Fruit fly (Drosophila melanogaster) whole organism, embryonic: ENCODE results near the gene CG15203.

Experiments used
- CG11085 ChIP-seq: fragments of 200-800 bp; sonication (Bioruptor generic); IDR thresholded peaks from 2 replicates; pipeline ENCODE4 v1.3.6; 2022; ENCODE audit warnings: missing biosample characterization, missing genetic modification characterization
- CG12236 ChIP-seq: fragments of 200-800 bp; sonication (Bioruptor generic); optimal IDR thresholded peaks from 2 replicates; lab custom pipeline; 2016; ENCODE audit warnings: missing biosample characterization, missing genetic modification characterization
- CG15514 ChIP-seq: fragments of 200-800 bp; sonication (Bioruptor generic); optimal IDR thresholded peaks from 3 replicates; lab custom pipeline; 2017; ENCODE audit warnings: missing biosample characterization, missing genetic modification characterization, mild to moderate bottlenecking, moderate library complexity, missing genetic modification reagents
- CG1603 ChIP-seq: fragments of 200-800 bp; sonication (Bioruptor generic); optimal IDR thresholded peaks from 2 replicates; lab custom pipeline; 2019; ENCODE audit warnings: missing biosample characterization, mild to moderate bottlenecking, missing genetic modification characterization, moderate library complexity
- CG1647 ChIP-seq: fragments of 200-800 bp; sonication (Bioruptor generic); optimal IDR thresholded peaks from 3 replicates; lab custom pipeline; 2016; ENCODE audit warnings: missing biosample characterization, missing genetic modification characterization
- CG17359 ChIP-seq: fragments of 200-800 bp; sonication (Bioruptor generic); optimal IDR thresholded peaks from 3 replicates; lab custom pipeline; 2018; ENCODE audit warnings: missing biosample characterization, mild to moderate bottlenecking, missing genetic modification characterization, moderate library complexity
- CG1792 ChIP-seq: fragments of 200-800 bp; sonication (Bioruptor generic); optimal IDR thresholded peaks from 2 replicates; lab custom pipeline; 2016; ENCODE audit warnings: missing biosample characterization, missing genetic modification characterization
- CG18619 ChIP-seq: fragments of 200-800 bp; sonication (Bioruptor generic); optimal IDR thresholded peaks from 3 replicates; lab custom pipeline; 2017; ENCODE audit warnings: missing biosample characterization, mild to moderate bottlenecking, missing genetic modification characterization
- CG2875 ChIP-seq: fragments of 200-800 bp; sonication (Bioruptor generic); optimal IDR thresholded peaks from 2 replicates; lab custom pipeline; 2017; ENCODE audit warnings: missing biosample characterization, mild to moderate bottlenecking, missing genetic modification characterization, missing genetic modification reagents
- CG30403 ChIP-seq: fragments of 200-800 bp; sonication (Bioruptor generic); optimal IDR thresholded peaks from 3 replicates; lab custom pipeline; 2016; ENCODE audit warnings: missing biosample characterization, missing genetic modification characterization
- CG31365 ChIP-seq: fragments of 200-800 bp; sonication (Bioruptor generic); optimal IDR thresholded peaks from 2 replicates; lab custom pipeline; 2018; ENCODE audit warnings: missing biosample characterization, mild to moderate bottlenecking, missing genetic modification characterization
- CG3163 ChIP-seq: fragments of 200-800 bp; sonication (Bioruptor generic); optimal IDR thresholded peaks from 3 replicates; lab custom pipeline; 2016; ENCODE audit warnings: missing biosample characterization, missing genetic modification characterization
- CG3847 ChIP-seq: fragments of 200-800 bp; sonication (Bioruptor generic); IDR thresholded peaks from 2 replicates; pipeline ENCODE4 v1.3.6; 2022; ENCODE audit warnings: missing biosample characterization, missing genetic modification characterization
- CG4854 ChIP-seq: fragments of 200-800 bp; sonication (Bioruptor generic); optimal IDR thresholded peaks from 2 replicates; lab custom pipeline; 2016; ENCODE audit warnings: missing biosample characterization, missing genetic modification characterization, inconsistent platforms
- CG8281 ChIP-seq: fragments of 200-800 bp; sonication (Bioruptor generic); optimal IDR thresholded peaks from 2 replicates; lab custom pipeline; 2018; ENCODE audit warnings: missing biosample characterization, mild to moderate bottlenecking, missing genetic modification characterization, moderate library complexity
- CG8290 ChIP-seq, 3 experiments: fragments of 200-800 bp; sonication (Bioruptor generic); optimal IDR thresholded peaks; 2 replicates each; lab custom pipeline; 2016 to 2019; ENCODE audit warnings: missing biosample characterization in 3 of 3, missing genetic modification characterization in 3 of 3, mild to moderate bottlenecking in 2 of 3, moderate library complexity in 1 of 3
- Dbx ChIP-seq: fragments of 200-800 bp; sonication (Bioruptor generic); IDR thresholded peaks from 3 replicates; pipeline ENCODE4 v1.3.6; 2022; ENCODE audit warnings: missing biosample characterization, missing genetic modification characterization
- Dek ChIP-seq: fragments of 200-800 bp; sonication (Bioruptor generic); optimal IDR thresholded peaks from 3 replicates; lab custom pipeline; 2019; ENCODE audit warnings: missing biosample characterization, mild to moderate bottlenecking, missing genetic modification characterization, moderate library complexity
- Dp ChIP-seq: fragments of 200-800 bp; sonication (Bioruptor generic); optimal IDR thresholded peaks from 2 replicates; lab custom pipeline; 2018; ENCODE audit warnings: missing biosample characterization, mild to moderate bottlenecking, missing genetic modification characterization, moderate library complexity
- GATAe ChIP-seq: fragments of 200-800 bp; sonication (Bioruptor generic); conservative IDR thresholded peaks from 2 replicates; pipeline ENCODE4 v1.3.6; 2022; ENCODE audit warnings: missing biosample characterization, missing genetic modification characterization
- H2.0 ChIP-seq: fragments of 200-800 bp; sonication (Bioruptor generic); IDR thresholded peaks from 2 replicates; pipeline ENCODE4 v1.3.6; 2022; ENCODE audit warnings: missing biosample characterization, missing genetic modification characterization
- HLH3B ChIP-seq: fragments of 200-800 bp; sonication (Bioruptor generic); IDR thresholded peaks from 2 replicates; pipeline ENCODE4 v1.3.6; 2022; ENCODE audit warnings: missing biosample characterization, missing genetic modification characterization
- Hmx ChIP-seq: fragments of 200-800 bp; sonication (Bioruptor generic); optimal IDR thresholded peaks from 2 replicates; lab custom pipeline; 2016; ENCODE audit warnings: missing biosample characterization, missing genetic modification characterization
- Hr3 ChIP-seq: fragments of 200-800 bp; sonication (Bioruptor generic); optimal IDR thresholded peaks from 3 replicates; lab custom pipeline; 2016; ENCODE audit warnings: missing biosample characterization, missing genetic modification characterization
- MESR4 ChIP-seq: fragments of 200-800 bp; sonication (Bioruptor generic); optimal IDR thresholded peaks from 2 replicates; lab custom pipeline; 2018; ENCODE audit warnings: missing biosample characterization, mild to moderate bottlenecking, missing genetic modification characterization, moderate library complexity
- NFAT ChIP-seq: fragments of 200-800 bp; sonication (Bioruptor generic); IDR thresholded peaks from 2 replicates; pipeline ENCODE4 v1.3.6; 2022; ENCODE audit warnings: missing biosample characterization, missing genetic modification characterization
- NK7.1 ChIP-seq: fragments of 200-800 bp; sonication (Bioruptor generic); optimal IDR thresholded peaks from 3 replicates; lab custom pipeline; 2016; ENCODE audit warnings: missing biosample characterization, missing genetic modification characterization
- Pdp1 ChIP-seq, 2 experiments: fragments of 200-800 bp; sonication (Bioruptor generic); optimal IDR thresholded peaks; 3 replicates each; lab custom pipeline; 2016; ENCODE audit warnings: missing biosample characterization in 2 of 2, missing genetic modification characterization in 2 of 2, mild to moderate bottlenecking in 1 of 2, moderate library complexity in 1 of 2
- Scr ChIP-seq: fragments of 200-800 bp; sonication (Bioruptor generic); IDR thresholded peaks from 2 replicates; pipeline ENCODE4 v1.3.6; 2022; ENCODE audit warnings: missing biosample characterization, missing genetic modification characterization; ENCODE audit not compliant: partially characterized antibody
- Sox100B ChIP-seq: fragments of 200-800 bp; sonication (Bioruptor generic); optimal IDR thresholded peaks from 3 replicates; lab custom pipeline; 2018; ENCODE audit warnings: missing biosample characterization, mild to moderate bottlenecking, missing genetic modification characterization
- bigmax ChIP-seq: fragments of 200-800 bp; sonication (Bioruptor generic); optimal IDR thresholded peaks from 2 replicates; lab custom pipeline; 2018; ENCODE audit warnings: missing biosample characterization, mild to moderate bottlenecking, missing genetic modification characterization
- chif ChIP-seq, 2 experiments: fragments of 200-800 bp; sonication (Bioruptor generic); optimal IDR thresholded peaks; 3 replicates each; lab custom pipeline; 2016; ENCODE audit warnings: missing biosample characterization in 2 of 2, missing genetic modification characterization in 2 of 2
- dati ChIP-seq: fragments of 200-800 bp; sonication (Bioruptor generic); IDR thresholded peaks from 2 replicates; pipeline ENCODE4 v1.3.6; 2022; ENCODE audit warnings: missing biosample characterization, missing genetic modification characterization
- dpn ChIP-seq, 2 experiments: fragments of 200-800 bp; sonication (Bioruptor generic); optimal IDR thresholded peaks; 3 replicates each; lab custom pipeline; 2016; ENCODE audit warnings: missing biosample characterization in 2 of 2, missing genetic modification characterization in 2 of 2
- fu2 ChIP-seq: fragments of 200-800 bp; sonication (Bioruptor generic); optimal IDR thresholded peaks from 2 replicates; lab custom pipeline; 2016; ENCODE audit warnings: missing biosample characterization, missing genetic modification characterization
- her ChIP-seq: fragments of 200-800 bp; sonication (Bioruptor generic); optimal IDR thresholded peaks from 2 replicates; lab custom pipeline; 2016; ENCODE audit warnings: missing biosample characterization, missing genetic modification characterization
- inv ChIP-seq: fragments of 200-800 bp; sonication (Bioruptor generic); IDR thresholded peaks from 2 replicates; pipeline ENCODE4 v1.3.6; 2022; ENCODE audit warnings: missing biosample characterization, missing genetic modification characterization; ENCODE audit not compliant: partially characterized antibody
- lola ChIP-seq, 3 experiments: fragments of >200 bp in 2 of 3; fragments of 200-800 bp in 1 of 3; sonication (Bioruptor generic) in 1 of 3; optimal IDR thresholded peaks; 2 replicates each; lab custom pipeline; 2017 to 2019; ENCODE audit warnings: missing biosample characterization in 3 of 3, missing genetic modification characterization in 3 of 3, mild to moderate bottlenecking in 1 of 3, moderate library complexity in 1 of 3
- onecut ChIP-seq: fragments of 200-800 bp; sonication (Bioruptor generic); IDR thresholded peaks from 2 replicates; pipeline ENCODE4 v1.3.6; 2022; ENCODE audit warnings: missing biosample characterization, missing genetic modification characterization
- peb ChIP-seq: fragments of 200-800 bp; sonication (Bioruptor generic); IDR thresholded peaks from 2 replicates; pipeline ENCODE4 v1.3.6; 2022; ENCODE audit warnings: missing biosample characterization, missing genetic modification characterization
- repo ChIP-seq: fragments of 200-800 bp; sonication (Bioruptor generic); optimal IDR thresholded peaks from 2 replicates; lab custom pipeline; 2016; ENCODE audit warnings: missing biosample characterization, missing genetic modification characterization
- rib ChIP-seq: fragments of 200-800 bp; sonication (Bioruptor generic); IDR thresholded peaks from 2 replicates; pipeline ENCODE4 v1.3.6; 2022; ENCODE audit warnings: missing biosample characterization, missing genetic modification characterization
- sc ChIP-seq, 3 experiments: fragments of >200 bp in 2 of 3; fragments of 200-800 bp in 1 of 3; sonication (Bioruptor generic) in 1 of 3; optimal IDR thresholded peaks; 2 replicates in 2 of 3; 3 replicates in 1 of 3; lab custom pipeline; 2017; ENCODE audit warnings: mild to moderate bottlenecking in 1 of 3, missing biosample characterization in 1 of 3, missing genetic modification characterization in 1 of 3, missing genetic modification reagents in 1 of 3
- sisA ChIP-seq: fragments of 200-800 bp; sonication (Bioruptor generic); IDR thresholded peaks from 2 replicates; pipeline ENCODE4 v1.3.6; 2022; ENCODE audit warnings: missing biosample characterization, missing genetic modification characterization
- sob ChIP-seq: fragments of 200-800 bp; sonication (Bioruptor generic); IDR thresholded peaks from 2 replicates; pipeline ENCODE4 v1.3.6; 2022; ENCODE audit warnings: missing biosample characterization, missing genetic modification characterization
- ssp ChIP-seq: fragments of 200-800 bp; sonication (Bioruptor generic); IDR thresholded peaks from 2 replicates; pipeline ENCODE4 v1.3.6; 2022; ENCODE audit warnings: missing biosample characterization, missing genetic modification characterization
- tin ChIP-seq: fragments of 200-800 bp; sonication (Bioruptor generic); optimal IDR thresholded peaks from 3 replicates; lab custom pipeline; 2016; ENCODE audit warnings: missing biosample characterization, missing genetic modification characterization
- unc-4 ChIP-seq: fragments of 200-800 bp; sonication (Bioruptor generic); IDR thresholded peaks from 2 replicates; pipeline ENCODE4 v1.3.6; 2022; ENCODE audit warnings: missing biosample characterization, missing genetic modification characterization; ENCODE audit not compliant: partially characterized antibody

CG15203 gene

dm6 chrX:11063070-11063469, 3.3 kb upstream of the CG15203 start, which contains the start of gene CG1537 (continued):
- TF ChIP-seq CG8281 (tag; lab: Kevin White, UChicago): no peak
- TF ChIP-seq HLH3B (GFP tag; lab: Robert Waterston, UW): no peak
- TF ChIP-seq onecut (GFP tag; lab: Robert Waterston, UW): no peak
- no peak for TF ChIP-seq tin (GFP tag; lab: Kevin White, UChicago)

dm6 chrX:11081242-11081641, 14.9 kb downstream of the CG15203 start:
- TF ChIP-seq Sox100B: no peak
- 0 out of 2 replicates have a peak, but pooled peaks have one; percentile 16 for TF ChIP-seq CG3847
- no peak for TF ChIP-seq Dp (GFP tag; lab: Kevin White, UChicago)
- no peak for TF ChIP-seq Hmx (GFP tag; lab: Kevin White, UChicago)
- peak; percentile 33 for TF ChIP-seq CG18619 (GFP tag; lab: Kevin White, UChicago)
- no peak for TF ChIP-seq her (GFP tag; lab: Kevin White, UChicago)
- TF ChIP-seq fu2 (GFP tag; lab: Kevin White, UChicago): no peak
- no peak for TF ChIP-seq inv (GFP tag; lab: Robert Waterston, UW)
- TF ChIP-seq repo (GFP tag; lab: Kevin White, UChicago): no peak
- no peak for TF ChIP-seq CG8290 (GFP tag; optimal IDR thresholded peaks at IDR 0.05; lab: Kevin White, UChicago)
- no peak for TF ChIP-seq CG8290 (tag; optimal IDR thresholded peaks at IDR 0.05; lab: Kevin White, UChicago)
- TF ChIP-seq GATAe (GFP tag; lab: Robert Waterston, UW): no peak
- TF ChIP-seq chif (GFP tag; optimal IDR thresholded peaks at IDR 0.05; lab: Kevin White, UChicago): peak in 1 of 2 experiments; percentile 15
- no peak for TF ChIP-seq NFAT (GFP tag; lab: Robert Waterston, UW)
- no peak for TF ChIP-seq CG11085
- peak; percentile 55; the same call in 1 of the 2 replicates for TF ChIP-seq sob (GFP tag; lab: Robert Waterston, UW)
- TF ChIP-seq MESR4 (GFP tag; lab: Kevin White, UChicago): no peak
- 0 out of 2 replicates have a peak, but pooled peaks have one; percentile 8 for TF ChIP-seq peb (GFP tag; lab: Robert Waterston, UW)
- TF ChIP-seq sc (optimal IDR thresholded peaks at IDR 0.05; lab: Kevin White, UChicago): no peak
- no peak for TF ChIP-seq sc (GFP tag; optimal IDR thresholded peaks at IDR 0.05; lab: Kevin White, UChicago)
- TF ChIP-seq CG1603 (tag; lab: Kevin White, UChicago): no peak
- TF ChIP-seq CG17359 (tag; lab: Kevin White, UChicago): no peak
- TF ChIP-seq Dbx (GFP tag; lab: Robert Waterston, UW): no peak
- TF ChIP-seq CG12236 (GFP tag; lab: Kevin White, UChicago): no peak
- no peak for TF ChIP-seq CG1647 (GFP tag; lab: Kevin White, UChicago)
- no peak for TF ChIP-seq bigmax
- peak in 1 of 2 experiments; percentile 36 for TF ChIP-seq Pdp1 (GFP tag; optimal IDR thresholded peaks at IDR 0.05; lab: Kevin White, UChicago)
- peak; percentile 46 for TF ChIP-seq CG15514 (GFP tag; lab: Kevin White, UChicago)
- TF ChIP-seq ssp (GFP tag; lab: Robert Waterston, UW): 0 out of 2 replicates have a peak, but pooled peaks have one; percentile 17
- TF ChIP-seq Hr3 (GFP tag; lab: Kevin White, UChicago): peak; percentile 9
- peak; percentile 19 for TF ChIP-seq Dek
- peak in 1 of 2 experiments; percentile 57 for TF ChIP-seq dpn (GFP tag; optimal IDR thresholded peaks at IDR 0.05; lab: Kevin White, UChicago)
- TF ChIP-seq CG31365 (tag; lab: Kevin White, UChicago): no peak
- TF ChIP-seq CG4854 (GFP tag; lab: Kevin White, UChicago): no peak
- TF ChIP-seq rib (GFP tag; lab: Robert Waterston, UW): no peak
- peak; percentile 35; the same call in 1 of the 2 replicates for TF ChIP-seq sisA (GFP tag; lab: Robert Waterston, UW)
- TF ChIP-seq unc-4 (GFP tag; lab: Robert Waterston, UW): no peak
- no peak for TF ChIP-seq Scr (GFP tag; lab: Robert Waterston, UW)
- TF ChIP-seq NK7.1 (GFP tag; lab: Kevin White, UChicago): no peak
- no peak for TF ChIP-seq lola (GFP tag; optimal IDR thresholded peaks at IDR 0.05; lab: Kevin White, UChicago)
- TF ChIP-seq CG3163: no peak
- no peak for TF ChIP-seq CG1792 (GFP tag; lab: Kevin White, UChicago)
- TF ChIP-seq H2.0 (GFP tag; lab: Robert Waterston, UW): peak; percentile 26; the same call in 1 of the 2 replicates
- no peak for TF ChIP-seq CG2875 (GFP tag; lab: Kevin White, UChicago)
- no peak for TF ChIP-seq dati (GFP tag; lab: Robert Waterston, UW)
- no peak for TF ChIP-seq CG30403 (GFP tag; lab: Kevin White, UChicago)
